Fruit fly (Drosophila melanogaster) whole organism, pupa: Measurements from ENCODE around the gene CG18789.

Source experiments
- CG10348 ChIP-seq: fragments of 200-800 bp; sonication (Bioruptor generic); IDR thresholded peaks from 2 replicates; pipeline ENCODE4 v1.3.6; 2022; ENCODE audit warnings: missing biosample characterization, missing genetic modification characterization
- CG12605 ChIP-seq: fragments of 200-800 bp; sonication (Bioruptor generic); IDR thresholded peaks from 2 replicates; pipeline ENCODE4 v1.3.6; 2022; ENCODE audit warnings: missing biosample characterization, missing genetic modification characterization
- CG13204 ChIP-seq: fragments of 200-800 bp; sonication (Bioruptor generic); optimal IDR thresholded peaks from 2 replicates; lab custom pipeline; 2018; ENCODE audit warnings: missing biosample characterization, mild to moderate bottlenecking, missing genetic modification characterization, moderate library complexity
- CG14655 ChIP-seq: fragments of 200-800 bp; sonication (Bioruptor generic); optimal IDR thresholded peaks from 3 replicates; lab custom pipeline; 2017; ENCODE audit warnings: mild to moderate bottlenecking, missing biosample characterization, missing genetic modification reagents, missing genetic modification characterization
- CG15710 ChIP-seq: fragments of 200-800 bp; sonication (Bioruptor generic); optimal IDR thresholded peaks from 2 replicates; lab custom pipeline; 2018; ENCODE audit warnings: missing biosample characterization, mild to moderate bottlenecking, missing genetic modification characterization, moderate library complexity
- CG17806 ChIP-seq: fragments of 200-800 bp; sonication (Bioruptor generic); optimal IDR thresholded peaks from 2 replicates; lab custom pipeline; 2018; ENCODE audit warnings: missing biosample characterization, mild to moderate bottlenecking, missing genetic modification characterization, moderate library complexity
- CG32121 ChIP-seq: fragments of 200-800 bp; sonication (Bioruptor generic); IDR thresholded peaks from 2 replicates; pipeline ENCODE4 v1.3.6; 2022; ENCODE audit warnings: missing biosample characterization, missing genetic modification characterization
- CG34367 ChIP-seq: fragments of 200-800 bp; sonication (Bioruptor generic); optimal IDR thresholded peaks from 2 replicates; lab custom pipeline; 2018; ENCODE audit warnings: missing biosample characterization, mild to moderate bottlenecking, missing genetic modification characterization
- CG4496 ChIP-seq: fragments of 200-800 bp; sonication (Bioruptor generic); IDR thresholded peaks from 3 replicates; pipeline ENCODE4 v1.3.6; 2022; ENCODE audit warnings: missing biosample characterization, missing genetic modification characterization
- CG8159 ChIP-seq: fragments of 200-800 bp; sonication (Bioruptor generic); optimal IDR thresholded peaks from 3 replicates; lab custom pipeline; 2018; ENCODE audit warnings: missing biosample characterization, mild to moderate bottlenecking, missing genetic modification characterization, moderate library complexity
- CG8301 ChIP-seq: fragments of 200-800 bp; sonication (Bioruptor generic); optimal IDR thresholded peaks from 2 replicates; lab custom pipeline; 2018; ENCODE audit warnings: missing biosample characterization, mild to moderate bottlenecking, missing genetic modification characterization
- CG9948 ChIP-seq: fragments of 200-800 bp; sonication (Bioruptor generic); optimal IDR thresholded peaks from 2 replicates; lab custom pipeline; 2018; ENCODE audit warnings: missing biosample characterization, mild to moderate bottlenecking, missing genetic modification characterization, moderate library complexity
- D1 ChIP-seq: fragments of 200-800 bp; sonication (Bioruptor generic); optimal IDR thresholded peaks from 2 replicates; lab custom pipeline; 2018; ENCODE audit warnings: missing biosample characterization, mild to moderate bottlenecking, missing genetic modification characterization, moderate library complexity
- EcR ChIP-seq: fragments of 200-800 bp; sonication (Bioruptor generic); optimal IDR thresholded peaks from 3 replicates; lab custom pipeline; 2019; ENCODE audit warnings: missing biosample characterization, missing genetic modification characterization, mild to moderate bottlenecking, moderate library complexity, missing genetic modification reagents
- Ets98B ChIP-seq: fragments of 200-800 bp; sonication (Bioruptor generic); IDR thresholded peaks from 2 replicates; pipeline ENCODE4 v1.3.6; 2022; ENCODE audit warnings: missing biosample characterization, missing genetic modification characterization
- Pif1A ChIP-seq: fragments of 200-800 bp; sonication (Bioruptor generic); optimal IDR thresholded peaks from 3 replicates; lab custom pipeline; 2016; ENCODE audit warnings: missing biosample characterization, missing genetic modification characterization
- Pif1B ChIP-seq: fragments of 200-800 bp; sonication (Bioruptor generic); optimal IDR thresholded peaks from 3 replicates; lab custom pipeline; 2016; ENCODE audit warnings: missing biosample characterization, missing genetic modification characterization
- Snoo ChIP-seq: fragments of 200-800 bp; sonication (Bioruptor generic); optimal IDR thresholded peaks from 3 replicates; lab custom pipeline; 2017; ENCODE audit warnings: missing biosample characterization, mild to moderate bottlenecking, missing genetic modification characterization, inconsistent platforms
- fd96Ca ChIP-seq: fragments of 200-800 bp; sonication (Bioruptor generic); IDR thresholded peaks from 3 replicates; pipeline ENCODE4 v1.3.6; 2022; ENCODE audit warnings: missing biosample characterization, missing genetic modification characterization
- gl ChIP-seq: fragments of 200-800 bp; sonication (Bioruptor generic); optimal IDR thresholded peaks from 2 replicates; lab custom pipeline; 2018; ENCODE audit warnings: missing biosample characterization, mild to moderate bottlenecking, missing genetic modification characterization
- rn ChIP-seq: fragments of 200-800 bp; sonication (Bioruptor generic); IDR thresholded peaks from 2 replicates; pipeline ENCODE4 v1.3.6; 2022; ENCODE audit warnings: missing biosample characterization, missing genetic modification characterization

Gene CG18789

DNA sequence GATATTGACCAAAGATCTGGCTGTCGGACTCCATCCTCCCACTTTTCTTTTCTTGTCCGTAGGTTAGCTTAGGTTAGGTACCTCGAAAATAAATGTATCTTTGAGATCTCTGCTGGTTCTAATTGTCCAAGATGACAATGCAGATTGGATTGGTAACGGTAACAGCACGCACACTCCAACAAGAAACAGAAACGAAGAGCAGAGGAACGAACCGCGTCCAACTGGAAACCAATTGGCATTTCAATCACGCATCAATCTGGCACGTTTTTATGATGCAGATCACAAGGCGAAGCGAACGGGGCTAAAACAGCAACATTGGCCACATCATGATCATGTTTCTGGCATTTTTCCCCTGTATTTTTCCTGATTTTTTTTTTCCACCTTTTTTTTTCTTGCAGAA lies 39.4 kb downstream of the CG18789 start:
- no peak for TF ChIP-seq CG15710 (tag; lab: Kevin White, UChicago)
- no peak for TF ChIP-seq Ets98B
- no peak for TF ChIP-seq CG12605
- no peak for TF ChIP-seq Pif1B (GFP tag; lab: Kevin White, UChicago)
- TF ChIP-seq CG13204 (GFP tag; lab: Kevin White, UChicago) = no peak

DNA sequence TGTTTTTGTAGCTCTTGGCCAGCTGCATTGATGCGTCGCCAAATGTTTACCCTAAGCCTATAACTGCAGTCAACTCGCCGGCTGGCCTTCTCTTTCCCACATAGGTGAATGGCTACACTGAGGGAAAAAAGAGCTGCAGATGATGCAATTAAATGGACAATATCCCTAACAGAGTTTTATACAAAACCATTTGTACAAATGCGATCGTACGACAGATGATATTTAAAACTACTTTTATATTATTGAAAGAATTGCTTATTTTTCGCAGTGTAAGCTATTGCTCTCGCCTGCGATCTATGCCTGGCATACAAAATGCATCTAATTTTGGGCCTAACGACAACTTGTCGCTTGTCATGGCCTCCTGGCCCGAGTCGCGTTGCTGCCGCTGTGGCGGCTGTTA lies 45.3 kb downstream of the CG18789 start:
- TF ChIP-seq CG15710 (tag; lab: Kevin White, UChicago) = peak; percentile 57
- TF ChIP-seq CG34367 = peak; percentile 68
- TF ChIP-seq CG13204 (GFP tag; lab: Kevin White, UChicago) = peak; percentile 48
- peak; percentile 80 for TF ChIP-seq Pif1A (GFP tag; lab: Kevin White, UChicago)
- peak; percentile 36 for TF ChIP-seq Snoo (tag; lab: Kevin White, UChicago)
- TF ChIP-seq rn (GFP tag; lab: Robert Waterston, UW) = peak; percentile 89
- no peak for TF ChIP-seq EcR (GFP tag; lab: Kevin White, UChicago)
- TF ChIP-seq CG14655 (GFP tag; lab: Kevin White, UChicago) = peak; percentile 85
- no peak for TF ChIP-seq D1 (tag; lab: Kevin White, UChicago)
- peak; percentile 75 for TF ChIP-seq CG10348
- TF ChIP-seq CG17806 (tag; lab: Kevin White, UChicago) = peak; percentile 44
- peak; percentile 95 for TF ChIP-seq CG4496 (GFP tag; lab: Robert Waterston, UW)
- peak; percentile 48 for TF ChIP-seq Pif1B (GFP tag; lab: Kevin White, UChicago)
- peak; percentile 89 for TF ChIP-seq CG12605
- TF ChIP-seq fd96Ca (GFP tag; lab: Robert Waterston, UW) = peak; percentile 94
- peak; percentile 67 for TF ChIP-seq CG9948 (tag; lab: Kevin White, UChicago)
- TF ChIP-seq gl (tag; lab: Kevin White, UChicago) = no peak
- peak; percentile 94 for TF ChIP-seq CG32121 (GFP tag; lab: Robert Waterston, UW)
- peak; percentile 34 for TF ChIP-seq CG8159 (tag; lab: Kevin White, UChicago)
- TF ChIP-seq CG8301 = peak; percentile 87
- TF ChIP-seq Ets98B = peak; percentile 94

- TF ChIP-seq Pif1A (GFP tag; lab: Kevin White, UChicago) = no peak
- no peak for TF ChIP-seq Ets98B
- no peak for TF ChIP-seq CG8301
- TF ChIP-seq Pif1B (GFP tag; lab: Kevin White, UChicago) = no peak
- no peak for TF ChIP-seq gl (tag; lab: Kevin White, UChicago)
- no peak for TF ChIP-seq CG10348
- no peak for TF ChIP-seq CG15710 (tag; lab: Kevin White, UChicago)
- no peak for TF ChIP-seq CG17806 (tag; lab: Kevin White, UChicago)
- TF ChIP-seq CG32121 (GFP tag; lab: Robert Waterston, UW) = no peak
- TF ChIP-seq, all 21 proteins: peak for 0
These were observed 46.8 kb downstream of the CG18789 start for dm6 chr2L:11948479-11948878.

dm6 chr2L:11947641-11948040 lies 47.6 kb downstream of the CG18789 start, which contains the start of gene CG16964:
CG16964 (plus strand) TSS chr2L:11947941.
- no peak for TF ChIP-seq CG12605
- no peak for TF ChIP-seq EcR (GFP tag; lab: Kevin White, UChicago)
- no peak for TF ChIP-seq CG32121 (GFP tag; lab: Robert Waterston, UW)
